Worm (Caenorhabditis elegans) whole organism, midembryonic: Measurements from ENCODE around the gene ZK673.11.

Experiments used
- T22C8.4 ChIP-seq: fragments of 200-800 bp; sonication (Bioruptor generic); IDR thresholded peaks from 2 replicates; pipeline ENCODE4 v1.3.6; 2022; ENCODE audit warnings: missing genetic modification characterization, missing compliant biosample characterization
- cog-1 ChIP-seq: sonication (generic microtip); optimal IDR thresholded peaks from 2 replicates; lab custom pipeline; 2016; ENCODE audit warnings: missing genetic modification characterization, missing compliant biosample characterization
- flt-1 ChIP-seq: fragments of 200-800 bp; sonication (Bioruptor generic); IDR thresholded peaks from 2 replicates; pipeline ENCODE4 v1.3.6; 2022; ENCODE audit warnings: missing genetic modification characterization, missing compliant biosample characterization
- klf-2 ChIP-seq: fragments of 200-800 bp; sonication (Bioruptor generic); conservative IDR thresholded peaks from 2 replicates; pipeline ENCODE4 v1.3.6; 2022; ENCODE audit warnings: missing genetic modification reagents, missing genetic modification characterization, missing compliant biosample characterization
- med-1 ChIP-seq: sonication (generic microtip); optimal IDR thresholded peaks from 2 replicates; lab custom pipeline; 2017; ENCODE audit warnings: missing genetic modification characterization, mild to moderate bottlenecking, missing compliant biosample characterization, antibody characterized with exemption, missing genetic modification reagents; ENCODE audit not compliant: insufficient read depth
- ref-1 ChIP-seq: fragments of 200-800 bp; sonication (Bioruptor generic); conservative IDR thresholded peaks from 2 replicates; pipeline ENCODE4 v1.3.6; 2022; ENCODE audit warnings: missing genetic modification reagents, missing genetic modification characterization, missing compliant biosample characterization
- ztf-23 ChIP-seq: fragments of 200-800 bp; sonication (Bioruptor generic); IDR thresholded peaks from 2 replicates; pipeline ENCODE4 v1.3.6; 2022; ENCODE audit warnings: missing genetic modification reagents, missing genetic modification characterization, missing compliant biosample characterization
- ztf-29 ChIP-seq: fragments of 200-800 bp; sonication (Bioruptor generic); IDR thresholded peaks from 2 replicates; pipeline ENCODE4 v1.3.6; 2022; ENCODE audit warnings: missing genetic modification reagents, missing genetic modification characterization, missing compliant biosample characterization

- TF ChIP-seq flt-1 (GFP tag; lab: Robert Waterston, UW) (no peak), T22C8.4 (GFP tag; lab: Robert Waterston, UW) (no peak), ztf-29 (no peak), cog-1 (tag; lab: Kevin White, UChicago) (no peak), ztf-23 (no peak), med-1 (no peak), ref-1 (GFP tag; lab: Robert Waterston, UW) (no peak), klf-2 (GFP tag; lab: Robert Waterston, UW) (no peak)
Observed at ce11 chrII:10471247-10471646, 14.2 kb downstream of the ZK673.11 start, which contains the start of gene ZK666.1.
